Worm (Caenorhabditis elegans) whole organism, L4/young adult: ENCODE measurements around the gene arp-1.

Experiments
- W03F9.2 ChIP-seq: fragments of 150-350 bp; optimal IDR thresholded peaks from 2 replicates; lab custom pipeline; 2014; ENCODE audit warnings: missing biosample characterization, missing genetic modification characterization
- dao-5 ChIP-seq: sonication (generic microtip); optimal IDR thresholded peaks from 2 replicates; lab custom pipeline; 2016; ENCODE audit warnings: missing genotype, missing genetic modification characterization, moderate library complexity, missing compliant biosample characterization
- him-1 ChIP-seq: sonication (generic microtip); optimal IDR thresholded peaks from 2 replicates; lab custom pipeline; 2016; ENCODE audit warnings: missing genotype, missing genetic modification reagents, missing genetic modification characterization, missing compliant biosample characterization

- TF ChIP-seq dao-5 (tag; lab: Kevin White, UChicago) (no peak), him-1 (no peak), W03F9.2 (tag; lab: Kevin White, UChicago) (no peak)
Observed at ce11 chrII:15089896-15090230, 30.2 kb upstream of the arp-1 start, which contains the start of gene Y53F4B.21.
